Worm (Caenorhabditis elegans) whole organism, L2 larva: Measurements from ENCODE around the gene gcy-14.

Experiments used
- C34F6.9 ChIP-seq: fragments of 150-350 bp; optimal IDR thresholded peaks from 2 replicates; lab custom pipeline; 2014; ENCODE audit warnings: missing biosample characterization, missing genetic modification characterization
- F13H6.1 ChIP-seq: sonication (generic microtip); optimal IDR thresholded peaks from 2 replicates; lab custom pipeline; 2016; ENCODE audit warnings: missing genetic modification characterization, missing compliant biosample characterization
- R02D3.7 ChIP-seq: fragments of 150-350 bp; optimal IDR thresholded peaks from 2 replicates; lab custom pipeline; 2014; ENCODE audit warnings: missing biosample characterization, missing genetic modification characterization
- Y55F3AM.14 ChIP-seq: fragments of 200-800 bp; sonication (Bioruptor generic); optimal IDR thresholded peaks from 2 replicates; lab custom pipeline; 2018; ENCODE audit warnings: mild to moderate bottlenecking, missing genetic modification characterization, missing compliant biosample characterization
- ZK546.5 ChIP-seq: sonication (generic microtip); optimal IDR thresholded peaks from 2 replicates; lab custom pipeline; 2017; ENCODE audit warnings: missing biosample characterization, missing genetic modification characterization
- alr-1 ChIP-seq: fragments of 150-350 bp; optimal IDR thresholded peaks from 2 replicates; lab custom pipeline; 2014; ENCODE audit warnings: missing biosample characterization, missing genetic modification characterization
- aly-2 ChIP-seq: fragments of 150-350 bp; optimal IDR thresholded peaks from 2 replicates; lab custom pipeline; 2014; ENCODE audit warnings: missing biosample characterization, missing genetic modification characterization
- ama-1 ChIP-seq: fragments of 150-350 bp; optimal IDR thresholded peaks from 2 replicates; lab custom pipeline; 2018; ENCODE audit warnings: inconsistent platforms
- blmp-1 ChIP-seq: sonication (generic microtip); optimal IDR thresholded peaks from 2 replicates; lab custom pipeline; 2017; ENCODE audit warnings: missing genetic modification characterization, mild to moderate bottlenecking, missing compliant biosample characterization, antibody characterized with exemption, moderate library complexity; ENCODE audit not compliant: insufficient read depth
- ceh-16 ChIP-seq: fragments of 150-350 bp; optimal IDR thresholded peaks from 2 replicates; lab custom pipeline; 2014; ENCODE audit warnings: missing biosample characterization, missing genetic modification characterization
- ceh-82 ChIP-seq: fragments of 150-350 bp; optimal IDR thresholded peaks from 2 replicates; lab custom pipeline; 2014; ENCODE audit warnings: missing biosample characterization, missing genetic modification characterization
- crh-2 ChIP-seq: sonication (generic microtip); optimal IDR thresholded peaks from 2 replicates; lab custom pipeline; 2017; ENCODE audit warnings: missing biosample characterization, missing genetic modification characterization
- dmd-4 ChIP-seq: sonication (generic microtip); optimal IDR thresholded peaks from 2 replicates; lab custom pipeline; 2017; ENCODE audit warnings: missing biosample characterization, missing genetic modification characterization
- egl-27 ChIP-seq: sonication (generic microtip); optimal IDR thresholded peaks from 3 replicates; lab custom pipeline; 2017; ENCODE audit warnings: missing biosample characterization, missing genetic modification reagents, missing genetic modification characterization
- elt-1 ChIP-seq: fragments of 150-350 bp; optimal IDR thresholded peaks from 2 replicates; lab custom pipeline; 2014; ENCODE audit warnings: missing biosample characterization, missing genetic modification characterization
- elt-3 ChIP-seq: sonication (generic microtip); optimal IDR thresholded peaks from 2 replicates; lab custom pipeline; 2017; ENCODE audit warnings: missing biosample characterization, missing genetic modification characterization
- fos-1 ChIP-seq: fragments of 150-350 bp; optimal IDR thresholded peaks from 2 replicates; lab custom pipeline; 2014; ENCODE audit warnings: missing biosample characterization, missing genetic modification characterization
- gmeb-1 ChIP-seq: fragments of 150-350 bp; optimal IDR thresholded peaks from 2 replicates; lab custom pipeline; 2014; ENCODE audit warnings: missing biosample characterization, missing genetic modification characterization
- lin-11 ChIP-seq: fragments of 150-350 bp; sonication (generic microtip); optimal IDR thresholded peaks from 2 replicates; lab custom pipeline; 2014; ENCODE audit warnings: missing biosample characterization, missing genetic modification characterization, inconsistent platforms, mixed read lengths
- lin-13 ChIP-seq: fragments of 150-350 bp; optimal IDR thresholded peaks from 2 replicates; lab custom pipeline; 2014; ENCODE audit warnings: missing biosample characterization, missing genetic modification reagents, missing genetic modification characterization
- lin-39 ChIP-seq: fragments of 150-350 bp; optimal IDR thresholded peaks from 2 replicates; lab custom pipeline; 2014; ENCODE audit warnings: missing biosample characterization, missing genetic modification reagents, missing genetic modification characterization
- lsy-2 ChIP-seq, 2 experiments: fragments of 150-350 bp in 1 of 2; sonication (generic microtip) in 1 of 2; optimal IDR thresholded peaks; 2 replicates each; lab custom pipeline; 2014 to 2017; ENCODE audit warnings: missing biosample characterization in 2 of 2, missing genetic modification characterization in 2 of 2
- mab-5 ChIP-seq: fragments of 150-350 bp; optimal IDR thresholded peaks from 2 replicates; lab custom pipeline; 2014; ENCODE audit warnings: missing biosample characterization, missing genetic modification characterization
- mbf-1 ChIP-seq: sonication (generic microtip); optimal IDR thresholded peaks from 2 replicates; lab custom pipeline; 2017; ENCODE audit warnings: missing biosample characterization, missing genetic modification characterization
- mdl-1 ChIP-seq, 2 experiments: fragments of 150-350 bp in 1 of 2; sonication (generic microtip) in 1 of 2; optimal IDR thresholded peaks; 2 replicates each; lab custom pipeline; 2017; ENCODE audit warnings: missing biosample characterization in 2 of 2, missing genetic modification characterization in 2 of 2
- nhr-10 ChIP-seq: sonication (generic microtip); optimal IDR thresholded peaks from 2 replicates; lab custom pipeline; 2017; ENCODE audit warnings: missing biosample characterization, missing genetic modification characterization
- nhr-11 ChIP-seq: fragments of 150-350 bp; optimal IDR thresholded peaks from 2 replicates; lab custom pipeline; 2014; ENCODE audit warnings: missing biosample characterization, missing genetic modification characterization
- nhr-12 ChIP-seq: fragments of 150-350 bp; optimal IDR thresholded peaks from 2 replicates; lab custom pipeline; 2014; ENCODE audit warnings: missing biosample characterization, missing genetic modification characterization
- nhr-129 ChIP-seq: fragments of 150-350 bp; optimal IDR thresholded peaks from 2 replicates; lab custom pipeline; 2014; ENCODE audit warnings: missing biosample characterization, missing genetic modification characterization
- nhr-21 ChIP-seq: fragments of 150-350 bp; optimal IDR thresholded peaks from 2 replicates; lab custom pipeline; 2014; ENCODE audit warnings: missing biosample characterization, missing genetic modification characterization
- nhr-23 ChIP-seq: fragments of 150-350 bp; optimal IDR thresholded peaks from 2 replicates; lab custom pipeline; 2014; ENCODE audit warnings: missing biosample characterization, missing genetic modification reagents, missing genetic modification characterization
- nhr-237 ChIP-seq: fragments of 150-350 bp; optimal IDR thresholded peaks from 2 replicates; lab custom pipeline; 2014; ENCODE audit warnings: missing biosample characterization, missing genetic modification characterization
- nhr-25 ChIP-seq: fragments of 150-350 bp; sonication (generic microtip); optimal IDR thresholded peaks from 3 replicates; lab custom pipeline; 2014; ENCODE audit warnings: missing biosample characterization, missing genetic modification characterization
- nhr-6 ChIP-seq: fragments of 150-350 bp; optimal IDR thresholded peaks from 2 replicates; lab custom pipeline; 2014; ENCODE audit warnings: missing biosample characterization, missing genetic modification characterization
- nhr-77 ChIP-seq: fragments of 150-350 bp; optimal IDR thresholded peaks from 2 replicates; lab custom pipeline; 2014; ENCODE audit warnings: missing biosample characterization, missing genetic modification characterization
- peb-1 ChIP-seq: fragments of 150-350 bp; optimal IDR thresholded peaks from 2 replicates; lab custom pipeline; 2014; ENCODE audit warnings: missing biosample characterization, missing genetic modification characterization
- sem-4 ChIP-seq: fragments of 150-350 bp; optimal IDR thresholded peaks from 2 replicates; lab custom pipeline; 2014; ENCODE audit warnings: missing biosample characterization, missing genetic modification reagents, missing genetic modification characterization
- skn-1 ChIP-seq: sonication (generic microtip); optimal IDR thresholded peaks from 2 replicates; lab custom pipeline; 2017; ENCODE audit warnings: missing biosample characterization, missing genetic modification characterization
- sma-3 ChIP-seq: sonication (generic microtip); optimal IDR thresholded peaks from 2 replicates; lab custom pipeline; 2016; ENCODE audit warnings: missing genetic modification reagents, missing genetic modification characterization, missing compliant biosample characterization
- sma-9 ChIP-seq, 2 experiments: fragments of 150-350 bp in 1 of 2; sonication (generic microtip) in 1 of 2; optimal IDR thresholded peaks; 2 replicates each; lab custom pipeline; 2014 to 2016; ENCODE audit warnings: missing genetic modification characterization in 2 of 2, mild to moderate bottlenecking in 1 of 2, missing biosample characterization in 1 of 2, missing compliant biosample characterization in 1 of 2, missing genetic modification reagents in 1 of 2, moderate library complexity in 1 of 2
- snpc-4 ChIP-seq: fragments of 150-350 bp; optimal IDR thresholded peaks from 2 replicates; lab custom pipeline; 2014; ENCODE audit warnings: missing biosample characterization, missing genetic modification characterization
- unc-39 ChIP-seq: fragments of 150-350 bp; optimal IDR thresholded peaks from 2 replicates; lab custom pipeline; 2014; ENCODE audit warnings: missing biosample characterization, missing genetic modification characterization
- unc-55 ChIP-seq: fragments of 150-350 bp; sonication (generic microtip); optimal IDR thresholded peaks from 3 replicates; lab custom pipeline; 2014; ENCODE audit warnings: missing biosample characterization, missing genetic modification reagents, missing genetic modification characterization
- unc-62 ChIP-seq: fragments of 150-350 bp; optimal IDR thresholded peaks from 2 replicates; lab custom pipeline; 2014; ENCODE audit warnings: missing biosample characterization, missing genetic modification reagents, missing genetic modification characterization
- zag-1 ChIP-seq: fragments of 150-350 bp; optimal IDR thresholded peaks from 2 replicates; lab custom pipeline; 2014; ENCODE audit warnings: missing biosample characterization, missing genetic modification characterization
- ztf-1 ChIP-seq: fragments of 200-800 bp; sonication (Bioruptor generic); conservative IDR thresholded peaks from 2 replicates; pipeline ENCODE4 v1.3.6; 2022; ENCODE audit warnings: missing genetic modification characterization, missing compliant biosample characterization
- ztf-11 ChIP-seq: sonication (generic microtip); optimal IDR thresholded peaks from 2 replicates; lab custom pipeline; 2017; ENCODE audit warnings: missing biosample characterization, missing genetic modification characterization
- ztf-4 ChIP-seq: fragments of 150-350 bp; optimal IDR thresholded peaks from 2 replicates; lab custom pipeline; 2014; ENCODE audit warnings: missing biosample characterization, missing genetic modification characterization

Gene gcy-14

ce11 chrV:14850530-14850929 lies 17.6 kb downstream of the gcy-14 start (continued):
- TF ChIP-seq peb-1 (tag; lab: Kevin White, UChicago): no peak
- TF ChIP-seq zag-1: no peak
- no peak for TF ChIP-seq ztf-4 (tag; lab: Kevin White, UChicago)
- no peak for TF ChIP-seq skn-1 (tag; lab: Kevin White, UChicago)
- no peak for TF ChIP-seq elt-1 (tag; lab: Kevin White, UChicago)
- TF ChIP-seq unc-62 (GFP tag; lab: Kevin White, UChicago): no peak
- no peak for TF ChIP-seq nhr-21 (tag; lab: Kevin White, UChicago)
- TF ChIP-seq R02D3.7 (tag; lab: Kevin White, UChicago): no peak
- no peak for TF ChIP-seq mbf-1 (tag; lab: Kevin White, UChicago)
- TF ChIP-seq lin-11 (tag; lab: Kevin White, UChicago): no peak
- no peak for TF ChIP-seq alr-1 (tag; lab: Kevin White, UChicago)
- TF ChIP-seq blmp-1 (tag; lab: Kevin White, UChicago): no peak
- no peak for TF ChIP-seq mab-5
- no peak for TF ChIP-seq ama-1 (lab: Kevin White, UChicago)
- peak; percentile 75 for TF ChIP-seq nhr-129 (tag; lab: Kevin White, UChicago)
- TF ChIP-seq ceh-82 (tag; lab: Kevin White, UChicago): no peak
- no peak for TF ChIP-seq nhr-77 (tag; lab: Kevin White, UChicago)
- TF ChIP-seq lsy-2 (tag; optimal IDR thresholded peaks at IDR 0.05; lab: Kevin White, UChicago): no peak
- TF ChIP-seq sma-9 (GFP tag; optimal IDR thresholded peaks at IDR 0.05; lab: Kevin White, UChicago): peak; percentile 72
- no peak for TF ChIP-seq sma-9 (tag; optimal IDR thresholded peaks at IDR 0.05; lab: Kevin White, UChicago)
- no peak for TF ChIP-seq unc-39 (tag; lab: Kevin White, UChicago)
- no peak for TF ChIP-seq unc-55 (GFP tag; lab: Kevin White, UChicago)

- TF ChIP-seq zag-1 (peak; percentile 20), nhr-10 (tag; lab: Kevin White, UChicago) (no peak), skn-1 (tag; lab: Kevin White, UChicago) (peak; percentile 72), blmp-1 (tag; lab: Kevin White, UChicago) (peak; percentile 99), nhr-129 (tag; lab: Kevin White, UChicago) (peak; percentile 83), dmd-4 (no peak), R02D3.7 (tag; lab: Kevin White, UChicago) (no peak), alr-1 (tag; lab: Kevin White, UChicago) (no peak), mdl-1 (tag; optimal IDR thresholded peaks at IDR 0.05; lab: Kevin White, UChicago) (peak; percentile 58 to 65), lin-11 (tag; lab: Kevin White, UChicago) (peak; percentile 16), nhr-23 (tag; lab: Kevin White, UChicago) (no peak), nhr-12 (tag; lab: Kevin White, UChicago) (no peak), lin-13 (GFP tag; lab: Kevin White, UChicago) (no peak), Y55F3AM.14 (GFP tag; lab: Kevin White, UChicago) (peak; percentile 75), crh-2 (tag; lab: Kevin White, UChicago) (peak; percentile 67), elt-3 (tag; lab: Kevin White, UChicago) (no peak), ZK546.5 (tag; lab: Kevin White, UChicago) (no peak), ceh-16 (tag; lab: Kevin White, UChicago) (no peak), unc-55 (GFP tag; lab: Kevin White, UChicago) (peak; percentile 5), sem-4 (peak; percentile 61), nhr-6 (no peak), lin-39 (tag; lab: Kevin White, UChicago) (no peak), ama-1 (lab: Kevin White, UChicago) (peak; percentile 70), mab-5 (no peak), nhr-77 (tag; lab: Kevin White, UChicago) (no peak), ztf-11 (tag; lab: Kevin White, UChicago) (no peak), nhr-11 (tag; lab: Kevin White, UChicago) (no peak), aly-2 (no peak), mbf-1 (tag; lab: Kevin White, UChicago) (no peak), gmeb-1 (tag; lab: Kevin White, UChicago) (peak; percentile 57), ztf-1 (no peak), sma-3 (GFP tag; lab: Kevin White, UChicago) (peak; percentile 86), snpc-4 (tag; lab: Kevin White, UChicago) (no peak), lsy-2 (tag; optimal IDR thresholded peaks at IDR 0.05; lab: Kevin White, UChicago) (peak in 1 of 2 experiments; percentile 68), unc-62 (GFP tag; lab: Kevin White, UChicago) (no peak), fos-1 (peak; percentile 59), nhr-237 (tag; lab: Kevin White, UChicago) (no peak), nhr-21 (tag; lab: Kevin White, UChicago) (peak; percentile 86), sma-9 (GFP tag; optimal IDR thresholded peaks at IDR 0.05; lab: Kevin White, UChicago) (peak; percentile 88), sma-9 (tag; optimal IDR thresholded peaks at IDR 0.05; lab: Kevin White, UChicago) (no peak), nhr-25 (tag; lab: Kevin White, UChicago) (peak; percentile 85), ceh-82 (tag; lab: Kevin White, UChicago) (no peak), elt-1 (tag; lab: Kevin White, UChicago) (no peak), egl-27 (tag; lab: Kevin White, UChicago) (peak; percentile 58), C34F6.9 (tag; lab: Kevin White, UChicago) (peak; percentile 80), unc-39 (tag; lab: Kevin White, UChicago) (no peak), peb-1 (tag; lab: Kevin White, UChicago) (no peak), F13H6.1 (tag; lab: Kevin White, UChicago) (peak; percentile 52), ztf-4 (tag; lab: Kevin White, UChicago) (peak; percentile 20)
- TF ChIP-seq, all 48 proteins: peak for 22
Observed at ce11 chrV:14849628-14850027, 18.5 kb downstream of the gcy-14 start.
